Fruit fly (Drosophila melanogaster) whole organism, pupa: ENCODE measurements around the gene CG43925.

ENCODE experiments used
- CG10348 ChIP-seq: fragments of 200-800 bp; sonication (Bioruptor generic); IDR thresholded peaks from 2 replicates; pipeline ENCODE4 v1.3.6; 2022; ENCODE audit warnings: missing biosample characterization, missing genetic modification characterization
- CG12605 ChIP-seq: fragments of 200-800 bp; sonication (Bioruptor generic); IDR thresholded peaks from 2 replicates; pipeline ENCODE4 v1.3.6; 2022; ENCODE audit warnings: missing biosample characterization, missing genetic modification characterization
- CG13204 ChIP-seq: fragments of 200-800 bp; sonication (Bioruptor generic); optimal IDR thresholded peaks from 2 replicates; lab custom pipeline; 2018; ENCODE audit warnings: missing biosample characterization, mild to moderate bottlenecking, missing genetic modification characterization, moderate library complexity
- CG14655 ChIP-seq: fragments of 200-800 bp; sonication (Bioruptor generic); optimal IDR thresholded peaks from 3 replicates; lab custom pipeline; 2017; ENCODE audit warnings: mild to moderate bottlenecking, missing biosample characterization, missing genetic modification reagents, missing genetic modification characterization
- CG15710 ChIP-seq: fragments of 200-800 bp; sonication (Bioruptor generic); optimal IDR thresholded peaks from 2 replicates; lab custom pipeline; 2018; ENCODE audit warnings: missing biosample characterization, mild to moderate bottlenecking, missing genetic modification characterization, moderate library complexity
- CG17806 ChIP-seq: fragments of 200-800 bp; sonication (Bioruptor generic); optimal IDR thresholded peaks from 2 replicates; lab custom pipeline; 2018; ENCODE audit warnings: missing biosample characterization, mild to moderate bottlenecking, missing genetic modification characterization, moderate library complexity
- CG32121 ChIP-seq: fragments of 200-800 bp; sonication (Bioruptor generic); IDR thresholded peaks from 2 replicates; pipeline ENCODE4 v1.3.6; 2022; ENCODE audit warnings: missing biosample characterization, missing genetic modification characterization
- CG34367 ChIP-seq: fragments of 200-800 bp; sonication (Bioruptor generic); optimal IDR thresholded peaks from 2 replicates; lab custom pipeline; 2018; ENCODE audit warnings: missing biosample characterization, mild to moderate bottlenecking, missing genetic modification characterization
- CG4496 ChIP-seq: fragments of 200-800 bp; sonication (Bioruptor generic); IDR thresholded peaks from 3 replicates; pipeline ENCODE4 v1.3.6; 2022; ENCODE audit warnings: missing biosample characterization, missing genetic modification characterization
- CG8159 ChIP-seq: fragments of 200-800 bp; sonication (Bioruptor generic); optimal IDR thresholded peaks from 3 replicates; lab custom pipeline; 2018; ENCODE audit warnings: missing biosample characterization, mild to moderate bottlenecking, missing genetic modification characterization, moderate library complexity
- CG8301 ChIP-seq: fragments of 200-800 bp; sonication (Bioruptor generic); optimal IDR thresholded peaks from 2 replicates; lab custom pipeline; 2018; ENCODE audit warnings: missing biosample characterization, mild to moderate bottlenecking, missing genetic modification characterization
- CG9948 ChIP-seq: fragments of 200-800 bp; sonication (Bioruptor generic); optimal IDR thresholded peaks from 2 replicates; lab custom pipeline; 2018; ENCODE audit warnings: missing biosample characterization, mild to moderate bottlenecking, missing genetic modification characterization, moderate library complexity
- D1 ChIP-seq: fragments of 200-800 bp; sonication (Bioruptor generic); optimal IDR thresholded peaks from 2 replicates; lab custom pipeline; 2018; ENCODE audit warnings: missing biosample characterization, mild to moderate bottlenecking, missing genetic modification characterization, moderate library complexity
- EcR ChIP-seq: fragments of 200-800 bp; sonication (Bioruptor generic); optimal IDR thresholded peaks from 3 replicates; lab custom pipeline; 2019; ENCODE audit warnings: missing biosample characterization, missing genetic modification characterization, mild to moderate bottlenecking, moderate library complexity, missing genetic modification reagents
- Ets98B ChIP-seq: fragments of 200-800 bp; sonication (Bioruptor generic); IDR thresholded peaks from 2 replicates; pipeline ENCODE4 v1.3.6; 2022; ENCODE audit warnings: missing biosample characterization, missing genetic modification characterization
- Pif1A ChIP-seq: fragments of 200-800 bp; sonication (Bioruptor generic); optimal IDR thresholded peaks from 3 replicates; lab custom pipeline; 2016; ENCODE audit warnings: missing biosample characterization, missing genetic modification characterization
- Pif1B ChIP-seq: fragments of 200-800 bp; sonication (Bioruptor generic); optimal IDR thresholded peaks from 3 replicates; lab custom pipeline; 2016; ENCODE audit warnings: missing biosample characterization, missing genetic modification characterization
- Snoo ChIP-seq: fragments of 200-800 bp; sonication (Bioruptor generic); optimal IDR thresholded peaks from 3 replicates; lab custom pipeline; 2017; ENCODE audit warnings: missing biosample characterization, mild to moderate bottlenecking, missing genetic modification characterization, inconsistent platforms
- fd96Ca ChIP-seq: fragments of 200-800 bp; sonication (Bioruptor generic); IDR thresholded peaks from 3 replicates; pipeline ENCODE4 v1.3.6; 2022; ENCODE audit warnings: missing biosample characterization, missing genetic modification characterization
- gl ChIP-seq: fragments of 200-800 bp; sonication (Bioruptor generic); optimal IDR thresholded peaks from 2 replicates; lab custom pipeline; 2018; ENCODE audit warnings: missing biosample characterization, mild to moderate bottlenecking, missing genetic modification characterization
- rn ChIP-seq: fragments of 200-800 bp; sonication (Bioruptor generic); IDR thresholded peaks from 2 replicates; pipeline ENCODE4 v1.3.6; 2022; ENCODE audit warnings: missing biosample characterization, missing genetic modification characterization

CG43925 gene

dm6 chr2L:13145035-13145683 is 31.1 kb upstream of the CG43925 start:
- no peak for TF ChIP-seq Pif1A (GFP tag; lab: Kevin White, UChicago)
- no peak for TF ChIP-seq CG10348
- TF ChIP-seq CG32121 (GFP tag; lab: Robert Waterston, UW) = peak; percentile 73
- 0 out of 2 replicates have a peak, but pooled peaks have one; percentile 34 for TF ChIP-seq Ets98B (GFP tag; lab: Robert Waterston, UW)
- peak; percentile 1 for TF ChIP-seq CG17806 (tag; lab: Kevin White, UChicago)
- TF ChIP-seq CG8301 (tag; lab: Kevin White, UChicago) = peak; percentile 18
- peak; percentile 24 for TF ChIP-seq CG8159 (tag; lab: Kevin White, UChicago)
- 0 out of 3 replicates have a peak, but pooled peaks have one; percentile 23 for TF ChIP-seq fd96Ca (GFP tag; lab: Robert Waterston, UW)
- peak; percentile 50; the same call in 1 of the 2 replicates for TF ChIP-seq rn (GFP tag; lab: Robert Waterston, UW)
- TF ChIP-seq CG14655 (GFP tag; lab: Kevin White, UChicago) = peak; percentile 30
- no peak for TF ChIP-seq CG9948 (tag; lab: Kevin White, UChicago)
- TF ChIP-seq Pif1B = peak; percentile 8
- TF ChIP-seq CG13204 = no peak
- TF ChIP-seq gl (tag; lab: Kevin White, UChicago) = no peak
- no peak for TF ChIP-seq CG15710
- peak; percentile 66; the same call in 2 of the 3 replicates for TF ChIP-seq CG4496 (GFP tag; lab: Robert Waterston, UW)

DNA sequence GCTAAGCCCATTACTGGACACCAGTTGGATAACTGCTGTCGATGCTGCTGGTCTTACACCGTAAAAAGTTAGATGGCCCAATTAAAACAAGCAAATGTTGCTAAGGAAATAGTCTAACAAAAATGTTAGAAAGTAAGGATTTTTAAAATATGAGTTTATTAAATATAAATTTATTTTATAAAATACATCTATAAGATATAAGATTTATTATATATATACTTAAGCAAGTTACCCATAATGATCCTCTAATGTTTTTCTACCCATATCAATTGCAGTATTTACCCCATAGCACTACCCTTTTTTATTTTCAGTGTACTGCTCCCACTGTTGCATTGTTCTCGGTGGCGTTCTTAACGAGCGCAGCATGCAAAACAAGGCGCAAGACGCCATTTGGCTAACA is 30.0 kb upstream of the CG43925 start:
- TF ChIP-seq CG8301 (tag; lab: Kevin White, UChicago) (peak; percentile 37), Ets98B (GFP tag; lab: Robert Waterston, UW) (no peak), CG13204 (peak; percentile 41), fd96Ca (GFP tag; lab: Robert Waterston, UW) (no peak), CG12605 (GFP tag; lab: Robert Waterston, UW) (no peak), CG15710 (peak; percentile 83), Snoo (tag; lab: Kevin White, UChicago) (peak; percentile 43), D1 (tag; lab: Kevin White, UChicago) (peak; percentile 56), EcR (GFP tag; lab: Kevin White, UChicago) (no peak), CG17806 (tag; lab: Kevin White, UChicago) (peak; percentile 81), Pif1B (no peak), CG9948 (tag; lab: Kevin White, UChicago) (peak; percentile 86), Pif1A (GFP tag; lab: Kevin White, UChicago) (no peak), CG8159 (tag; lab: Kevin White, UChicago) (peak; percentile 89), CG4496 (GFP tag; lab: Robert Waterston, UW) (no peak), CG32121 (GFP tag; lab: Robert Waterston, UW) (0 out of 2 replicates have a peak, but pooled peaks have one; percentile 25), gl (tag; lab: Kevin White, UChicago) (peak; percentile 24), CG10348 (no peak), CG34367 (tag; lab: Kevin White, UChicago) (peak; percentile 68), rn (GFP tag; lab: Robert Waterston, UW) (no peak), CG14655 (GFP tag; lab: Kevin White, UChicago) (peak; percentile 75)

DNA sequence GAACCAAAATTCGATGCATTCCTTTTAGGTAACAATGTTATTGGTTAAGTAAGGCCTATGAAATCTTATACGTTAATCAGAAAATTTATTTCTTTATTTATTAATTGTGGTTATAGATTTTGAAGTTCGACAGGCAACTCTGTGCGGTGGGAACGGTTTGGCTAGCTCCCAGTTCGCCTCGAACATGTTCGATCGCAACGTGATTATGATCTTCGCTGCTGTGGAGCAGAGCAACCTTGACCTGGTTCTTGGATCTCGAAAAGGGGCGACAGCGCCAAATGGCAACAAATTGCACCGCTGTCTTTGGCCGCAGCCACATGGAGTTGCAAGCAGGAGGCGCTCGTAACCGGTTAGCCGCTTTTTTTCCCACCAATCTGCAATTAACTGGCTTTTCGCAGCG is 21.9 kb upstream of the CG43925 start:
- TF ChIP-seq EcR (GFP tag; lab: Kevin White, UChicago) (peak; percentile 45), CG17806 (tag; lab: Kevin White, UChicago) (no peak), CG4496 (GFP tag; lab: Robert Waterston, UW) (no peak), CG8301 (tag; lab: Kevin White, UChicago) (no peak), CG14655 (GFP tag; lab: Kevin White, UChicago) (no peak), Pif1A (GFP tag; lab: Kevin White, UChicago) (no peak), gl (tag; lab: Kevin White, UChicago) (no peak)

dm6 chr2L:13156349-13156748 is 19.9 kb upstream of the CG43925 start:
- no peak for TF ChIP-seq CG15710
- peak; percentile 50 for TF ChIP-seq CG9948 (tag; lab: Kevin White, UChicago)
- TF ChIP-seq CG32121 (GFP tag; lab: Robert Waterston, UW) = no peak
- peak; percentile 7 for TF ChIP-seq CG14655 (GFP tag; lab: Kevin White, UChicago)
- peak; percentile 53 for TF ChIP-seq Pif1A (GFP tag; lab: Kevin White, UChicago)
- TF ChIP-seq CG13204 = no peak
- TF ChIP-seq CG4496 (GFP tag; lab: Robert Waterston, UW) = no peak
- TF ChIP-seq CG8301 (tag; lab: Kevin White, UChicago) = no peak
- TF ChIP-seq CG17806 (tag; lab: Kevin White, UChicago) = peak; percentile 18
- peak; percentile 17 for TF ChIP-seq CG8159 (tag; lab: Kevin White, UChicago)
- TF ChIP-seq Pif1B = no peak
- no peak for TF ChIP-seq CG10348
- no peak for TF ChIP-seq CG12605 (GFP tag; lab: Robert Waterston, UW)

DNA sequence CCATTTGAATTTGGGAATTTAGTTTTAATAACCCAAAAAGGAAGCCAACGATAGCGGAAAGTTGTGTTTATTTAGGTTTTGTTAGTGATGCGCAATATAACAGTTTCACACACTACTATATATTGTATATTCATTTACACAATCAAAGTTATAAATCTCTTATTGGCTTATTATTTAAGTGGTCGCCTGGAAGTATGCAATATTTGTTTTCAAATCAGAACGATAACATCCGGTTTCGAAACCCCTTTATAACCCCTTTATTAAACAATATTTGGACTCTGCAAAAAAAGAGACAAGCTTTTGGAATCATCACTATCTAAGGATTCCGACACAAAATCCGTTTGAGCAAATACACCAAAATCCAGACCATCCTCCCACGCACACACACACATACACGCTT is 18.3 kb upstream of the CG43925 start:
- no peak for TF ChIP-seq CG12605 (GFP tag; lab: Robert Waterston, UW)
- peak; percentile 29 for TF ChIP-seq Pif1A (GFP tag; lab: Kevin White, UChicago)
- peak; percentile 25; the same call in 2 of the 3 replicates for TF ChIP-seq CG4496 (GFP tag; lab: Robert Waterston, UW)
- TF ChIP-seq Snoo (tag; lab: Kevin White, UChicago) = peak; percentile 6

dm6 chr2L:13158510-13158909 is 17.7 kb upstream of the CG43925 start, which contains the start of gene Pk34A:
TSS of gene Pk34A (plus strand) at chr2L:13158810.
- TF ChIP-seq CG9948 (tag; lab: Kevin White, UChicago) = no peak
- no peak for TF ChIP-seq CG4496 (GFP tag; lab: Robert Waterston, UW)
- TF ChIP-seq D1 (tag; lab: Kevin White, UChicago) = no peak
- TF ChIP-seq Snoo (tag; lab: Kevin White, UChicago) = no peak
- TF ChIP-seq gl (tag; lab: Kevin White, UChicago) = no peak
- no peak for TF ChIP-seq CG13204
- no peak for TF ChIP-seq EcR (GFP tag; lab: Kevin White, UChicago)
- no peak for TF ChIP-seq CG14655 (GFP tag; lab: Kevin White, UChicago)
- TF ChIP-seq CG32121 (GFP tag; lab: Robert Waterston, UW) = no peak
